Fruit fly (Drosophila melanogaster) whole organism, embryonic: ENCODE data around the gene Obp99b.

Experiments used
- B-H1 ChIP-seq: fragments of 200-800 bp; sonication (Bioruptor generic); IDR thresholded peaks from 3 replicates; pipeline ENCODE4 v1.3.6; 2022; ENCODE audit warnings: missing biosample characterization, missing genetic modification characterization
- CG10147 ChIP-seq: fragments of 200-800 bp; sonication (Bioruptor generic); optimal IDR thresholded peaks from 2 replicates; lab custom pipeline; 2019; ENCODE audit warnings: missing biosample characterization, mild to moderate bottlenecking, missing genetic modification characterization, moderate library complexity
- CG10274 ChIP-seq: fragments of 200-800 bp; sonication (Bioruptor generic); optimal IDR thresholded peaks from 3 replicates; lab custom pipeline; 2017; ENCODE audit warnings: missing biosample characterization, mild to moderate bottlenecking, missing genetic modification characterization
- CG10321 ChIP-seq: fragments of 200-800 bp; sonication (Bioruptor generic); IDR thresholded peaks from 2 replicates; pipeline ENCODE4 v1.3.6; 2022; ENCODE audit warnings: missing biosample characterization, missing genetic modification characterization
- CG10366 ChIP-seq: fragments of 200-800 bp; sonication (Bioruptor generic); IDR thresholded peaks from 2 replicates; pipeline ENCODE4 v1.3.6; 2022; ENCODE audit warnings: missing biosample characterization, missing genetic modification characterization
- CG10462 ChIP-seq: fragments of 200-800 bp; sonication (Bioruptor generic); optimal IDR thresholded peaks from 2 replicates; lab custom pipeline; 2016; ENCODE audit warnings: missing biosample characterization, missing genetic modification characterization
- CG10654 ChIP-seq: fragments of 200-800 bp; sonication (Bioruptor generic); optimal IDR thresholded peaks from 2 replicates; lab custom pipeline; 2016; ENCODE audit warnings: missing biosample characterization, missing genetic modification characterization
- CG11247 ChIP-seq: fragments of 200-800 bp; sonication (Bioruptor generic); IDR thresholded peaks from 2 replicates; pipeline ENCODE4 v1.3.6; 2022; ENCODE audit warnings: missing biosample characterization, missing genetic modification characterization
- CG12299 ChIP-seq: fragments of 200-800 bp; sonication (Bioruptor generic); optimal IDR thresholded peaks from 2 replicates; lab custom pipeline; 2018; ENCODE audit warnings: missing biosample characterization, mild to moderate bottlenecking, missing genetic modification characterization
- CG12769 ChIP-seq: fragments of 200-800 bp; sonication (Bioruptor generic); optimal IDR thresholded peaks from 2 replicates; lab custom pipeline; 2019; ENCODE audit warnings: missing biosample characterization, mild to moderate bottlenecking, missing genetic modification characterization, moderate library complexity
- CG13624 ChIP-seq: fragments of 200-800 bp; sonication (Bioruptor generic); optimal IDR thresholded peaks from 2 replicates; lab custom pipeline; 2016; ENCODE audit warnings: missing biosample characterization, missing genetic modification characterization
- CG17186 ChIP-seq: fragments of 200-800 bp; sonication (Bioruptor generic); optimal IDR thresholded peaks from 3 replicates; lab custom pipeline; 2017; ENCODE audit warnings: missing biosample characterization, missing genetic modification reagents, missing genetic modification characterization
- CG17328 ChIP-seq: fragments of 200-800 bp; sonication (Bioruptor generic); IDR thresholded peaks from 2 replicates; pipeline ENCODE4 v1.3.6; 2022; ENCODE audit warnings: missing biosample characterization, missing genetic modification characterization
- CG1792 ChIP-seq: fragments of 200-800 bp; sonication (Bioruptor generic); optimal IDR thresholded peaks from 2 replicates; lab custom pipeline; 2016; ENCODE audit warnings: missing biosample characterization, missing genetic modification characterization
- CG34224 ChIP-seq: fragments of 200-800 bp; sonication (Bioruptor generic); IDR thresholded peaks from 3 replicates; pipeline ENCODE4 v1.3.6; 2022; ENCODE audit warnings: missing biosample characterization, missing genetic modification characterization; ENCODE audit not compliant: partially characterized antibody
- CG3726 ChIP-seq: fragments of 200-800 bp; sonication (Bioruptor generic); IDR thresholded peaks from 3 replicates; pipeline ENCODE4, ENCODE4 v1.3.6; 2022; ENCODE audit warnings: missing biosample characterization, missing genetic modification characterization
- CG3838 ChIP-seq: fragments of 200-800 bp; sonication (Bioruptor generic); optimal IDR thresholded peaks from 3 replicates; lab custom pipeline; 2016; ENCODE audit warnings: missing biosample characterization, missing genetic modification characterization
- CG3995 ChIP-seq: fragments of 200-800 bp; sonication (Bioruptor generic); optimal IDR thresholded peaks from 3 replicates; lab custom pipeline; 2016; ENCODE audit warnings: missing biosample characterization, missing genetic modification characterization
- CG8924 ChIP-seq: fragments of 200-800 bp; optimal IDR thresholded peaks from 3 replicates; lab custom pipeline; 2019; ENCODE audit warnings: missing biosample characterization, mild to moderate bottlenecking, missing genetic modification characterization, moderate library complexity
- CG9437 ChIP-seq: fragments of 200-800 bp; sonication (Bioruptor generic); optimal IDR thresholded peaks from 2 replicates; lab custom pipeline; 2018; ENCODE audit warnings: missing biosample characterization, mild to moderate bottlenecking, missing genetic modification characterization
- CG9932 ChIP-seq: fragments of 200-800 bp; sonication (Bioruptor generic); IDR thresholded peaks from 2 replicates; pipeline ENCODE4 v1.3.6; 2022; ENCODE audit warnings: missing biosample characterization, missing genetic modification characterization
- CrebB ChIP-seq: fragments of 200-800 bp; sonication (Bioruptor generic); optimal IDR thresholded peaks from 3 replicates; lab custom pipeline; 2018; ENCODE audit warnings: missing biosample characterization, mild to moderate bottlenecking, missing genetic modification characterization
- Dip3 ChIP-seq: fragments of 200-800 bp; sonication (Bioruptor generic); optimal IDR thresholded peaks from 3 replicates; lab custom pipeline; 2016; ENCODE audit warnings: missing biosample characterization, missing genetic modification characterization
- Fer2 ChIP-seq: fragments of 200-800 bp; sonication (Bioruptor generic); optimal IDR thresholded peaks from 2 replicates; lab custom pipeline; 2018; ENCODE audit warnings: missing biosample characterization, mild to moderate bottlenecking, missing genetic modification characterization, moderate library complexity
- HLH4C ChIP-seq: fragments of 200-800 bp; sonication (Bioruptor generic); IDR thresholded peaks from 3 replicates; pipeline ENCODE4 v1.3.6; 2022; ENCODE audit warnings: missing biosample characterization, missing genetic modification characterization; ENCODE audit not compliant: partially characterized antibody
- Hand ChIP-seq: fragments of 200-800 bp; sonication (Bioruptor generic); optimal IDR thresholded peaks from 2 replicates; lab custom pipeline; 2017; ENCODE audit warnings: mild to moderate bottlenecking, missing biosample characterization, missing genetic modification reagents, missing genetic modification characterization
- Lim3 ChIP-seq: fragments of 200-800 bp; sonication (Bioruptor generic); IDR thresholded peaks from 2 replicates; pipeline ENCODE4 v1.3.6; 2022; ENCODE audit warnings: missing biosample characterization, missing genetic modification characterization
- Mad ChIP-seq: fragments of 200-800 bp; sonication (Bioruptor generic); optimal IDR thresholded peaks from 2 replicates; lab custom pipeline; 2016; ENCODE audit warnings: missing biosample characterization, missing genetic modification characterization
- Mes4 ChIP-seq: fragments of 200-800 bp; sonication (Bioruptor generic); optimal IDR thresholded peaks from 2 replicates; lab custom pipeline; 2016; ENCODE audit warnings: missing biosample characterization, missing genetic modification characterization
- Oaz ChIP-seq: fragments of 200-800 bp; sonication (Bioruptor generic); IDR thresholded peaks from 2 replicates; pipeline ENCODE4 v1.3.6; 2022; ENCODE audit warnings: missing biosample characterization, missing genetic modification characterization
- PHDP ChIP-seq: fragments of 200-800 bp; sonication (Bioruptor generic); optimal IDR thresholded peaks from 3 replicates; lab custom pipeline; 2018; ENCODE audit warnings: missing biosample characterization, mild to moderate bottlenecking, missing genetic modification characterization, moderate library complexity
- Ravus ChIP-seq: fragments of 200-800 bp; sonication (Bioruptor generic); IDR thresholded peaks from 2 replicates; pipeline ENCODE4 v1.3.6; 2022; ENCODE audit warnings: missing biosample characterization, missing genetic modification characterization
- bowl ChIP-seq: fragments of 200-800 bp; sonication (Bioruptor generic); IDR thresholded peaks from 2 replicates; pipeline ENCODE4 v1.3.6; 2022; ENCODE audit warnings: missing biosample characterization, missing genetic modification characterization
- bsh ChIP-seq, 2 experiments: fragments of 200-800 bp; sonication (Bioruptor generic); optimal IDR thresholded peaks; 2 replicates each; lab custom pipeline; 2017 to 2018; ENCODE audit warnings: mild to moderate bottlenecking in 2 of 2, missing biosample characterization in 2 of 2, missing genetic modification characterization in 2 of 2, moderate library complexity in 1 of 2
- caup ChIP-seq: fragments of 200-800 bp; sonication (Bioruptor generic); optimal IDR thresholded peaks from 3 replicates; lab custom pipeline; 2017; ENCODE audit warnings: missing biosample characterization, mild to moderate bottlenecking, missing genetic modification characterization, moderate library complexity; ENCODE audit not compliant: severe bottlenecking
- exex ChIP-seq: fragments of 200-800 bp; sonication (Bioruptor generic); optimal IDR thresholded peaks from 4 replicates; lab custom pipeline; 2018; ENCODE audit warnings: missing biosample characterization, mild to moderate bottlenecking, missing genetic modification characterization, moderate library complexity
- fru ChIP-seq: fragments of >200 bp; optimal IDR thresholded peaks from 2 replicates; lab custom pipeline; 2017
- gem ChIP-seq: fragments of 200-800 bp; sonication (Bioruptor generic); optimal IDR thresholded peaks from 2 replicates; lab custom pipeline; 2019; ENCODE audit warnings: missing biosample characterization, mild to moderate bottlenecking, missing genetic modification characterization, moderate library complexity
- jing ChIP-seq: fragments of 200-800 bp; sonication (Bioruptor generic); optimal IDR thresholded peaks from 2 replicates; lab custom pipeline; 2018; ENCODE audit warnings: missing biosample characterization, mild to moderate bottlenecking, missing genetic modification characterization
- kay ChIP-seq: fragments of 200-800 bp; sonication (Bioruptor generic); optimal IDR thresholded peaks from 2 replicates; lab custom pipeline; 2016; ENCODE audit warnings: missing biosample characterization, missing genetic modification characterization
- kni ChIP-seq: fragments of 200-800 bp; sonication (Bioruptor generic); optimal IDR thresholded peaks from 3 replicates; lab custom pipeline; 2017; ENCODE audit warnings: mild to moderate bottlenecking, missing biosample characterization, missing genetic modification reagents, missing genetic modification characterization
- nom ChIP-seq: fragments of 200-800 bp; sonication (Bioruptor generic); optimal IDR thresholded peaks from 2 replicates; lab custom pipeline; 2017; ENCODE audit warnings: missing biosample characterization, missing genetic modification characterization, mild to moderate bottlenecking, moderate library complexity, missing genetic modification reagents
- sens-2 ChIP-seq: fragments of 200-800 bp; sonication (Bioruptor generic); IDR thresholded peaks from 2 replicates; pipeline ENCODE4 v1.3.6; 2022; ENCODE audit warnings: missing biosample characterization, missing genetic modification characterization
- sima ChIP-seq: fragments of 200-800 bp; sonication (Bioruptor generic); optimal IDR thresholded peaks from 2 replicates; lab custom pipeline; 2016; ENCODE audit warnings: missing biosample characterization, missing genetic modification characterization
- sisA ChIP-seq: fragments of 200-800 bp; sonication (Bioruptor generic); IDR thresholded peaks from 2 replicates; pipeline ENCODE4 v1.3.6; 2022; ENCODE audit warnings: missing biosample characterization, missing genetic modification characterization
- slp2 ChIP-seq: fragments of 200-800 bp; sonication (Bioruptor generic); optimal IDR thresholded peaks from 2 replicates; lab custom pipeline; 2016; ENCODE audit warnings: missing biosample characterization, missing genetic modification characterization
- ssp ChIP-seq: fragments of 200-800 bp; sonication (Bioruptor generic); IDR thresholded peaks from 2 replicates; pipeline ENCODE4 v1.3.6; 2022; ENCODE audit warnings: missing biosample characterization, missing genetic modification characterization
- tio ChIP-seq: fragments of 200-800 bp; sonication (Bioruptor generic); optimal IDR thresholded peaks from 2 replicates; lab custom pipeline; 2017; ENCODE audit warnings: missing biosample characterization, missing genetic modification characterization, inconsistent platforms
- trh ChIP-seq: fragments of 200-800 bp; sonication (Bioruptor generic); optimal IDR thresholded peaks from 2 replicates; lab custom pipeline; 2016; ENCODE audit warnings: missing biosample characterization, missing genetic modification characterization
- usp ChIP-seq: fragments of >200 bp; optimal IDR thresholded peaks from 2 replicates; lab custom pipeline; 2017; ENCODE audit warnings: missing biosample characterization, missing genetic modification characterization
- vnd ChIP-seq: fragments of 200-800 bp; sonication (Bioruptor generic); IDR thresholded peaks from 3 replicates; pipeline ENCODE4 v1.3.6; 2022; ENCODE audit warnings: missing biosample characterization, missing genetic modification characterization; ENCODE audit not compliant: partially characterized antibody

The Obp99b gene

DNA sequence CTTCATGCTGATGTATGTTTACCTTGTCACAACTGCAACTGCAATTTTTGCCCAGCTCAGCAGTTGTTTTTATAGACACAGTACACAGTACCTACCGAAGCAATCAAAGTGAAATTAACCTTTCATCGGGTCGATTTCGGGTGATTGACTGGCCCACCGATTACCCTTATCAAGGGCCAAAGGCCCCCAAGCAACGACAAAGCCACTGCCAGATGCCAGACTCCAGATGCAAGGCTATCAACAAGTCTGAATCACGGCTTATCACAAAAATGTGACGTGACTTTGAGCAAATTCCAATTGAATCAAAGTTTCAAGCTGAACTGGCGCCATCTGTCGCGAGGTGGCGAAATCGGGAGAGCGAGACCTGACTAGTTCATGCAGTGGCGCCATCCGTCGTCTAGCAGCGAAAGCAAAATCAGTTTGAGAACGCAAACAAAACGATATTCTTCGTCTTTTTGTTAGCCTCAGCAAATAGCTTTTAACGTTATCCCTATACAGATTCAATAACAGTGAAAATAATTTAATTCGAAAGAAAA lies at the start of gene Obp99b:
Gene Obp99b, minus strand, starts transcription at position 115 of the 536 bp plus-strand sequence.
- TF ChIP-seq Mad (GFP tag; lab: Kevin White, UChicago), result peak; percentile 78
- TF ChIP-seq kay (GFP tag; lab: Kevin White, UChicago), result no peak
- TF ChIP-seq CG1792, result peak; percentile 60
- no peak for TF ChIP-seq CG10321 (GFP tag; lab: Robert Waterston, UW)
- TF ChIP-seq CG10147, result peak; percentile 36
- TF ChIP-seq Lim3 (GFP tag; lab: Robert Waterston, UW), result no peak
- TF ChIP-seq usp (GFP tag; lab: Kevin White, UChicago), result no peak
- peak; percentile 86 for TF ChIP-seq CG17328 (GFP tag; lab: Robert Waterston, UW)
- peak; percentile 85 for TF ChIP-seq caup (GFP tag; lab: Kevin White, UChicago)
- peak; percentile 56 for TF ChIP-seq gem (tag; lab: Kevin White, UChicago)
- TF ChIP-seq CG3838 (GFP tag; lab: Kevin White, UChicago), result peak; percentile 19
- peak; percentile 76 to 78 for TF ChIP-seq bsh (GFP tag; optimal IDR thresholded peaks at IDR 0.05; lab: Kevin White, UChicago)
- peak; percentile 17; the same call in 1 of the 3 replicates for TF ChIP-seq CG34224 (GFP tag; lab: Robert Waterston, UW)
- peak; percentile 52 for TF ChIP-seq kni (GFP tag; lab: Kevin White, UChicago)
- TF ChIP-seq Dip3, result peak; percentile 3
- TF ChIP-seq vnd (GFP tag; lab: Robert Waterston, UW), result no peak
- TF ChIP-seq exex (tag; lab: Kevin White, UChicago), result no peak
- peak; percentile 74 for TF ChIP-seq CG9932
- peak; percentile 63; the same call in 1 of the 2 replicates for TF ChIP-seq bowl (GFP tag; lab: Robert Waterston, UW)
- peak; percentile 74 for TF ChIP-seq CrebB (tag; lab: Kevin White, UChicago)
- no peak for TF ChIP-seq Hand (GFP tag; lab: Kevin White, UChicago)
- TF ChIP-seq sima (GFP tag; lab: Kevin White, UChicago), result no peak
- peak; percentile 34 for TF ChIP-seq CG12299 (tag; lab: Kevin White, UChicago)
- peak; percentile 60 for TF ChIP-seq CG9437
- TF ChIP-seq Fer2 (tag; lab: Kevin White, UChicago), result peak; percentile 48
- peak; percentile 59 for TF ChIP-seq Oaz (GFP tag; lab: Robert Waterston, UW)
- TF ChIP-seq CG17186, result peak; percentile 85
- peak; percentile 72 for TF ChIP-seq CG10274 (GFP tag; lab: Kevin White, UChicago)
- peak; percentile 87 for TF ChIP-seq CG11247 (GFP tag; lab: Robert Waterston, UW)
- TF ChIP-seq slp2 (GFP tag; lab: Kevin White, UChicago), result peak; percentile 79
- TF ChIP-seq tio (GFP tag; lab: Kevin White, UChicago), result peak; percentile 35
- peak; percentile 2; the same call in 1 of the 2 replicates for TF ChIP-seq Ravus (GFP tag; lab: Robert Waterston, UW)
- TF ChIP-seq CG10366 (GFP tag; lab: Robert Waterston, UW), result peak; percentile 71
- TF ChIP-seq PHDP (tag; lab: Kevin White, UChicago), result peak; percentile 76
- TF ChIP-seq CG10654 (GFP tag; lab: Kevin White, UChicago), result peak; percentile 46
- TF ChIP-seq sisA, result peak; percentile 61
- TF ChIP-seq CG12769 (tag; lab: Kevin White, UChicago), result peak; percentile 45
- TF ChIP-seq jing (GFP tag; lab: Kevin White, UChicago), result peak; percentile 76
- TF ChIP-seq nom, result peak; percentile 75
- TF ChIP-seq HLH4C (GFP tag; lab: Robert Waterston, UW), result no peak
- peak; percentile 73 for TF ChIP-seq CG13624 (GFP tag; lab: Kevin White, UChicago)
- TF ChIP-seq trh (GFP tag; lab: Kevin White, UChicago), result peak; percentile 60
- peak; percentile 88 for TF ChIP-seq Mes4 (GFP tag; lab: Kevin White, UChicago)
- no peak for TF ChIP-seq CG3995 (GFP tag; lab: Kevin White, UChicago)
- TF ChIP-seq ssp (GFP tag; lab: Robert Waterston, UW), result peak; percentile 67
- TF ChIP-seq B-H1 (GFP tag; lab: Robert Waterston, UW), result peak; percentile 61; the same call in 2 of the 3 replicates
- TF ChIP-seq fru (lab: Kevin White, UChicago), result no peak
- TF ChIP-seq CG3726 (GFP tag; lab: Robert Waterston, UW), result no peak
- TF ChIP-seq CG10462, result peak; percentile 9
- TF ChIP-seq CG8924 (tag; lab: Kevin White, UChicago), result peak; percentile 11
- peak; percentile 90 for TF ChIP-seq sens-2
